Worm (Caenorhabditis elegans): ENCODE results near the gene F43C9.2.
A peak's percentile ranks its signal among the peaks of the same experiment; 100 is the strongest.

Gene F43C9.2

DNA sequence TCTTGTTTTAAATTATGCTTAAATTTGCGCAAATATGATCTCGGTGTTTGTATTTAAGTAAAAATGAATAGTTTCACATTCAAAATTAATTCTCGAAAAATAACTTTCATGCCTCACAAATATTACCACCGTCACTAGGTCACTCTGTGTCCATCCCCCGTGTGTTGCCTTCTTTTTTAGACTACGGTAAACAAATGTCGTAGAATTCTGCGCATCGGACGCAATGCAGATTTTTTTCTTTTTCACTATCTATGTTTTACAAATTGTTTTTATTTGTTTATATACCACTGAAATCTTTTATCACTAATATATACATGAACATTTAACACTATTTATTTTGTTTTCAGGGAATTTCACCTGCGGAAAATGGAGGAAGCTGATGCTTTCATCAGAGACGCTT is 34.8 kb downstream of the F43C9.2 start, which contains the start of gene R08E3.3:
R08E3.3 (plus strand) TSS at position 342 of the 400 bp plus-strand sequence.
- TF ChIP-seq nhr-11 (tag; optimal IDR thresholded peaks at IDR 0.05) (no peak), mes-2 (tag; optimal IDR thresholded peaks at IDR 0.05; ENCODE audit: poor library complexity, severe bottlenecking) (peak; percentile 24), F49E8.2 (tag; optimal IDR thresholded peaks at IDR 0.05; ENCODE audit: borderline replicate concordance) (no peak), jun-1 (tag; optimal IDR thresholded peaks at IDR 0.05) (no peak), unc-62 (GFP tag; optimal IDR thresholded peaks at IDR 0.05 in 1 of 2) (no peak), unc-62 (tag; optimal IDR thresholded peaks at IDR 0.05) (no peak), mxl-2 (GFP tag; conservative IDR thresholded peaks at IDR 0.05) (no peak), ceh-28 (tag; optimal IDR thresholded peaks at IDR 0.05) (no peak), cey-2 (tag; optimal IDR thresholded peaks at IDR 0.05; ENCODE audit: borderline replicate concordance, insufficient read depth) (no peak), nhr-111 (GFP tag; optimal IDR thresholded peaks at IDR 0.05) (no peak), madf-5 (GFP tag; IDR thresholded peaks at IDR 0.05) (no peak), arid-1 (GFP tag; conservative IDR thresholded peaks at IDR 0.05) (no peak), mep-1 (tag; optimal IDR thresholded peaks at IDR 0.05) (peak; percentile 39), spr-3 (GFP tag; optimal IDR thresholded peaks at IDR 0.05) (no peak), hmg-1.1 (GFP tag; IDR thresholded peaks at IDR 0.05) (0 out of 2 replicates have a peak, but pooled peaks have one; percentile 30), lsy-2 (tag; optimal IDR thresholded peaks at IDR 0.05) (peak; percentile 72 to 98), hlh-30 (tag; optimal IDR thresholded peaks at IDR 0.05; ENCODE audit: insufficient read depth) (peak; percentile 33), daf-12 (tag; optimal IDR thresholded peaks at IDR 0.05) (no peak), dve-1 (tag; optimal IDR thresholded peaks at IDR 0.05; ENCODE audit: insufficient read depth) (peak; percentile 56), daf-16 (GFP tag; optimal IDR thresholded peaks at IDR 0.05) (no peak), daf-16 (tag; optimal IDR thresholded peaks at IDR 0.05) (peak; percentile 85), nhr-28 (tag; optimal IDR thresholded peaks at IDR 0.05) (peak; percentile 26)

DNA sequence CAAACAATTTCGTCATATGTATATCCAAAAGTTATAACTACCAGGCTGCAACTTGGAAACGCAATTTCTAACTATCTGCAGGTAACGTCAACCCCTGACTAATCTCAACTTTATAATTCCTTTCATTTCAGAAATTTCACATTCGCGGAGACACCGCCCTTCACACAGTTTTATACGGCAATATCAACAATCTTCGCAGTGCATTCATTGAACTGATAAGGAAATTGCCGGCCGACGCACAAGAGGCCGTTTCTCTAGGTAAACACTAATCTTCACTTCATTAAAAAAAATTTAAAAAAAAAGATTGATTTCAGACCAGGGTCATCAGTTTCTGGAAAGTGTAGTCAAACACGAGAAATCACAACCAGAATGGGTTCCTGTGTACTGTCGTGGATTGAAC is 35.5 kb downstream of the F43C9.2 start:
- TF ChIP-seq pqm-1 (tag; optimal IDR thresholded peaks at IDR 0.05) (peak; percentile 98), hlh-11 (tag; optimal IDR thresholded peaks at IDR 0.05) (peak; percentile 67), nhr-28 (tag; optimal IDR thresholded peaks at IDR 0.05) (peak; percentile 67), ceh-20 (GFP tag; IDR thresholded peaks at IDR 0.05) (no peak), egl-27 (tag; optimal IDR thresholded peaks at IDR 0.05) (no peak), madf-9 (GFP tag; conservative IDR thresholded peaks at IDR 0.05) (no peak), dve-1 (tag; optimal IDR thresholded peaks at IDR 0.05; ENCODE audit: insufficient read depth) (peak; percentile 70), nhr-77 (tag; optimal IDR thresholded peaks at IDR 0.05) (peak; percentile 31), daf-16 (GFP tag; optimal IDR thresholded peaks at IDR 0.05) (peak in 1 of 2 experiments; percentile 46), daf-16 (tag; optimal IDR thresholded peaks at IDR 0.05) (peak; percentile 98), mes-2 (tag; optimal IDR thresholded peaks at IDR 0.05; ENCODE audit: poor library complexity, severe bottlenecking) (peak; percentile 45), hlh-30 (tag; optimal IDR thresholded peaks at IDR 0.05; ENCODE audit: insufficient read depth) (peak; percentile 26), dmd-6 (GFP tag; IDR thresholded peaks at IDR 0.05) (peak; percentile 74)

DNA sequence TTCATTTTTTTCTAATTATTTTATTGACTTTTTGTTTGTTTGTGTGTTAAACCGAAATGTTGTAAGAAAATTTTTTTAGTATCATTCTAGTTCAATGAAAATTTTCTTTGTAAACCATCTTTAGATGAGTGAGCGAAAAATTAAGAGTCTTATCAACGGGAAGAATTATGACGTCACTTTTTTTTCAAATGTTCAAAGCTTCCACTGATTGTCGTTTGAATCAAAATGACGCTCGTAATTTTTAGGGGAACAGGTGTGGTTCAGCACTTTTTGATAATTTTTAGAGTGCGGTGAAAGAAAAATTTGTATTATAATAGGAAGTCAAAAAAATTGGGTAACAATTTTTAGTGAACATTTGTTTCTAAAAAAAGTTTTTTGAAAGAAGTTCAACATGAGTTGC is 38.2 kb downstream of the F43C9.2 start:
- no peak for TF ChIP-seq ztf-11 (tag; optimal IDR thresholded peaks at IDR 0.05)
- TF ChIP-seq ZK337.2 (GFP tag; IDR thresholded peaks at IDR 0.05): no peak
- no peak for TF ChIP-seq duxl-1 (tag; optimal IDR thresholded peaks at IDR 0.05; ENCODE audit: poor library complexity)
- TF ChIP-seq daf-12 (tag; optimal IDR thresholded peaks at IDR 0.05): no peak
- peak; percentile 68 for TF ChIP-seq dmd-6 (GFP tag; IDR thresholded peaks at IDR 0.05)
- peak; percentile 34 for TF ChIP-seq nhr-28 (tag; optimal IDR thresholded peaks at IDR 0.05)
- no peak for TF ChIP-seq daf-16 (GFP tag; optimal IDR thresholded peaks at IDR 0.05)
- TF ChIP-seq daf-16 (tag; optimal IDR thresholded peaks at IDR 0.05): peak; percentile 22
- peak; percentile 90 for TF ChIP-seq pqm-1 (tag; optimal IDR thresholded peaks at IDR 0.05)
- TF ChIP-seq hlh-11 (tag; optimal IDR thresholded peaks at IDR 0.05): peak; percentile 53
- TF ChIP-seq dve-1 (tag; optimal IDR thresholded peaks at IDR 0.05; ENCODE audit: insufficient read depth): peak; percentile 58
- TF ChIP-seq lin-1 (GFP tag; IDR thresholded peaks at IDR 0.05): 0 out of 2 replicates have a peak, but pooled peaks have one; percentile 27

DNA sequence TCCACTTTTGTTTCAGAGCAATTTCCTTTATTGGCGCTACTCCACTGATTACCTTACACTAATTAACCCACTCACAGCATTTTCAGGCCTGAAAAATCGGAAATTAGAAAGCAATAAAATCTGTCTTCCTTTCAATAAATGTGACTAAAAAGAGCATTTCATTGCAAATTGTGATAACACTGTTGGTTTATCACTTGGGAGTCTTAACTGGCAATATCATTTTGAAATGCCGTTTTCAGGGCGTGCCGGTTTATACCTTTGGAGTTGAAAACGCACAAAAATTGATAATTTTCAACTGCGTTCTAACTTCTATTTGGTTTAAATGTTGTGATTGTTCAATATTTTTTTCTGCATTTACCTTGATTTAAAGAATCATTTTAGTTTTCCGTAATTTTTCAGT is 38.8 kb downstream of the F43C9.2 start, which contains the start of gene R08E3.1:
R08E3.1 (plus strand) TSS at position 386 of the 400 bp plus-strand sequence.
- TF ChIP-seq pqm-1 (tag; optimal IDR thresholded peaks at IDR 0.05) (peak; percentile 93), rbr-2 (tag; optimal IDR thresholded peaks at IDR 0.05) (no peak), nhr-77 (tag; optimal IDR thresholded peaks at IDR 0.05) (peak; percentile 7), mxl-3 (GFP tag; optimal IDR thresholded peaks at IDR 0.05) (no peak), nhr-42 (GFP tag; IDR thresholded peaks at IDR 0.05) (no peak), lin-13 (GFP tag; optimal IDR thresholded peaks at IDR 0.05) (no peak), hlh-11 (tag; optimal IDR thresholded peaks at IDR 0.05) (peak; percentile 58), aha-1 (tag) (peak; percentile 67), php-3 (GFP tag; IDR thresholded peaks at IDR 0.05) (peak; percentile 81), nhr-6 (tag; optimal IDR thresholded peaks at IDR 0.05) (no peak), ceh-32 (tag; optimal IDR thresholded peaks at IDR 0.05; ENCODE audit: poor library complexity) (no peak), nhr-28 (tag; optimal IDR thresholded peaks at IDR 0.05) (peak; percentile 84), unc-39 (tag; optimal IDR thresholded peaks at IDR 0.05) (no peak), spr-1 (tag; optimal IDR thresholded peaks at IDR 0.05) (no peak), daf-16 (GFP tag; optimal IDR thresholded peaks at IDR 0.05) (no peak), daf-16 (tag; optimal IDR thresholded peaks at IDR 0.05) (peak; percentile 69), lsy-2 (tag; optimal IDR thresholded peaks at IDR 0.05) (no peak), dmd-6 (GFP tag; IDR thresholded peaks at IDR 0.05) (peak; percentile 48; the same call in 1 of the 2 replicates)
